Worm (Caenorhabditis elegans) whole organism, L2 larva: ENCODE data around the gene C44B7.7.

ENCODE experiments used
- ama-1 ChIP-seq: fragments of 150-350 bp; optimal IDR thresholded peaks from 2 replicates; lab custom pipeline; 2018; ENCODE audit warnings: inconsistent platforms
- lin-39 ChIP-seq: fragments of 150-350 bp; optimal IDR thresholded peaks from 2 replicates; lab custom pipeline; 2014; ENCODE audit warnings: missing biosample characterization, missing genetic modification reagents, missing genetic modification characterization
- mdl-1 ChIP-seq, 2 experiments: fragments of 150-350 bp in 1 of 2; sonication (generic microtip) in 1 of 2; optimal IDR thresholded peaks; 2 replicates each; lab custom pipeline; 2017; ENCODE audit warnings: missing biosample characterization in 2 of 2, missing genetic modification characterization in 2 of 2
- nhr-12 ChIP-seq: fragments of 150-350 bp; optimal IDR thresholded peaks from 2 replicates; lab custom pipeline; 2014; ENCODE audit warnings: missing biosample characterization, missing genetic modification characterization
- peb-1 ChIP-seq: fragments of 150-350 bp; optimal IDR thresholded peaks from 2 replicates; lab custom pipeline; 2014; ENCODE audit warnings: missing biosample characterization, missing genetic modification characterization
- skn-1 ChIP-seq: sonication (generic microtip); optimal IDR thresholded peaks from 2 replicates; lab custom pipeline; 2017; ENCODE audit warnings: missing biosample characterization, missing genetic modification characterization
- sma-9 ChIP-seq, 2 experiments: fragments of 150-350 bp in 1 of 2; sonication (generic microtip) in 1 of 2; optimal IDR thresholded peaks; 2 replicates each; lab custom pipeline; 2014 to 2016; ENCODE audit warnings: missing genetic modification characterization in 2 of 2, mild to moderate bottlenecking in 1 of 2, missing biosample characterization in 1 of 2, missing compliant biosample characterization in 1 of 2, missing genetic modification reagents in 1 of 2, moderate library complexity in 1 of 2
- unc-62 ChIP-seq: fragments of 150-350 bp; optimal IDR thresholded peaks from 2 replicates; lab custom pipeline; 2014; ENCODE audit warnings: missing biosample characterization, missing genetic modification reagents, missing genetic modification characterization

DNA sequence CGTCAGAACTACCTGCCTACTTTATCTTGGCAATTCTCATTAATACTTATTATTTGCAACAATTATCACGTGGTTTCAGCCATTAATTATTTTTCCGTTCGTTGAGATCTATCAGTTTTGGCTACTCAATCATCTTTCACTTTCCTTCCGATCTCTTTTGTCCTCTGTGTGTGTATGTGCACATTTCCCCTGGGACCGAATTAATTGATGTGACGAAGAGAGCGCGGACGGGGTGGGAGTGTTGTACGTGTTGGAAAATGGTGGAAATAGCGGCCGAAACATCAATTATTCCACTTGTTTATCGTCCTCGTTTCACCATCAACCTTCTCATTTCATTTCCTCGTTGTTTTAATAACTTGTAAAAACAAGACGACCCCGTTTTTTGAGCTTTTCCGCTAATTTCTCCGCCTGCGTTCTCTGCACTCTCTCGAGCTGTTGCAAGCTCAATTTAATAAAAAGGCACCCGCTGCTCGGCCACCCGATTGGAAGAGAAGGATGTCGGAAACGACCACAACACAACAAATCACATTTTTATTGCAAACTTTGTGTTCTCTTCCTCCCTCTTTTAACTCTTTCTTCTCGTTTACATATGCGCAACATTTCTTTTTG is 41.6 kb downstream of the C44B7.7 start:
- TF ChIP-seq peb-1 (tag; lab: Kevin White, UChicago): no peak
- peak in 1 of 2 experiments; percentile 64 for TF ChIP-seq mdl-1 (tag; optimal IDR thresholded peaks at IDR 0.05; lab: Kevin White, UChicago)
- TF ChIP-seq skn-1 (tag; lab: Kevin White, UChicago): no peak
- TF ChIP-seq nhr-12 (tag; lab: Kevin White, UChicago): no peak
- TF ChIP-seq lin-39: peak; percentile 88
- peak; percentile 79 for TF ChIP-seq unc-62 (GFP tag; lab: Kevin White, UChicago)
- no peak for TF ChIP-seq ama-1 (lab: Kevin White, UChicago)
- TF ChIP-seq sma-9 (GFP tag; optimal IDR thresholded peaks at IDR 0.05; lab: Kevin White, UChicago): peak; percentile 42
- TF ChIP-seq sma-9 (tag; optimal IDR thresholded peaks at IDR 0.05; lab: Kevin White, UChicago): no peak
